Fruit fly (Drosophila melanogaster): ENCODE results near the gene Atg6.

- TF ChIP-seq ey (GFP tag; optimal IDR thresholded peaks at IDR 0.05): no peak
- no peak for TF ChIP-seq Abd-B (GFP tag; optimal IDR thresholded peaks at IDR 0.05)
These were observed 44.0 kb downstream of the Atg6 start for dm6 chr3R:24006449-24007159.
